Worm (Caenorhabditis elegans) whole organism, L1 larva: ENCODE data around the gene K10B3.5.

Experiments
- fkh-10 ChIP-seq: sonication (generic microtip); optimal IDR thresholded peaks from 2 replicates; lab custom pipeline; 2017; ENCODE audit warnings: missing biosample characterization, missing genetic modification reagents, missing genetic modification characterization
- fos-1 ChIP-seq: fragments of 150-350 bp; optimal IDR thresholded peaks from 2 replicates; lab custom pipeline; 2014; ENCODE audit warnings: missing biosample characterization, missing genetic modification characterization
- hlh-17 ChIP-seq: fragments of 200-800 bp; sonication (Bioruptor generic); optimal IDR thresholded peaks from 2 replicates; lab custom pipeline; 2018; ENCODE audit warnings: missing genetic modification characterization, mild to moderate bottlenecking, missing compliant biosample characterization, moderate library complexity, borderline replicate concordance

ce11 chrX:3127626-3128142, 21.4 kb upstream of the K10B3.5 start:
- TF ChIP-seq fkh-10 (GFP tag; lab: Kevin White, UChicago) (peak; percentile 92), hlh-17 (GFP tag; lab: Kevin White, UChicago) (no peak), fos-1 (tag; lab: Kevin White, UChicago) (peak; percentile 88)
